Worm (Caenorhabditis elegans) whole organism, midembryonic: ENCODE measurements around the gene Y53F4B.5.

Experiments
- klf-2 ChIP-seq: fragments of 200-800 bp; sonication (Bioruptor generic); conservative IDR thresholded peaks from 2 replicates; pipeline ENCODE4 v1.3.6; 2022; ENCODE audit warnings: missing genetic modification reagents, missing genetic modification characterization, missing compliant biosample characterization
- med-1 ChIP-seq: sonication (generic microtip); optimal IDR thresholded peaks from 2 replicates; lab custom pipeline; 2017; ENCODE audit warnings: missing genetic modification characterization, mild to moderate bottlenecking, missing compliant biosample characterization, antibody characterized with exemption, missing genetic modification reagents; ENCODE audit not compliant: insufficient read depth
- tab-1 ChIP-seq: fragments of 200-800 bp; sonication (Bioruptor generic); IDR thresholded peaks from 2 replicates; pipeline ENCODE4 v1.3.6; 2022; ENCODE audit warnings: missing genetic modification characterization, missing compliant biosample characterization
- ztf-23 ChIP-seq: fragments of 200-800 bp; sonication (Bioruptor generic); IDR thresholded peaks from 2 replicates; pipeline ENCODE4 v1.3.6; 2022; ENCODE audit warnings: missing genetic modification reagents, missing genetic modification characterization, missing compliant biosample characterization

DNA sequence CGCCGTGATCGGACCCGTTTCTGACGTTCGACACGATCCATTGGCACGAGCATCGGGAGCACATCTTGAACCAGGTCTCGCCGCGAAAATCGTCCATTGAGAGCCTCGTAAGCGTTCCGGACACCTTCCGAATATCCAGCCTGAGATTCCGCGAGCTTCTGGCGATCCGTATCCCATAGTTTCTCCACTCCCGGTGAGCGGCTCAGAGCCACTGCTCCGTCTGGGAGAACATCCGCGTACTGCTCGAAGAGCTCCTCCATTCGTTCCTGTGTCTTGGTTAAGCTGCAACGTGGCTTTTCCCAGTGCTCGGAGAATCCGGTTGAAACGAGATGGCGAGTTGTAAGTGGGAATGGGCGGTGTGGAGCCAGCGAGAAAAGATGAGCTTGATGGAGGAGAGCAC is 21.3 kb upstream of the Y53F4B.5 start:
- TF ChIP-seq med-1 (no peak), ztf-23 (no peak), tab-1 (no peak), klf-2 (no peak)
